Fruit fly (Drosophila melanogaster) whole organism, adult: Measurements from ENCODE around the gene CG14043.
A peak's percentile ranks its signal among the peaks of the same experiment; 100 is the strongest.

Experiments
- CG12768 ChIP-seq: fragments of 200-800 bp; sonication (Bioruptor generic); optimal IDR thresholded peaks from 2 replicates; lab custom pipeline; 2017; ENCODE audit warnings: missing biosample characterization, missing genetic modification characterization, mild to moderate bottlenecking, moderate library complexity, missing genetic modification reagents
- CG14711 ChIP-seq: fragments of 200-800 bp; sonication (Bioruptor generic); optimal IDR thresholded peaks from 2 replicates; lab custom pipeline; 2018; ENCODE audit warnings: missing biosample characterization, mild to moderate bottlenecking, missing genetic modification characterization, moderate library complexity
- pad ChIP-seq: fragments of 200-800 bp; sonication (Bioruptor generic); optimal IDR thresholded peaks from 3 replicates; lab custom pipeline; 2017; ENCODE audit warnings: missing biosample characterization, missing genetic modification characterization, mild to moderate bottlenecking, moderate library complexity, missing genetic modification reagents

DNA sequence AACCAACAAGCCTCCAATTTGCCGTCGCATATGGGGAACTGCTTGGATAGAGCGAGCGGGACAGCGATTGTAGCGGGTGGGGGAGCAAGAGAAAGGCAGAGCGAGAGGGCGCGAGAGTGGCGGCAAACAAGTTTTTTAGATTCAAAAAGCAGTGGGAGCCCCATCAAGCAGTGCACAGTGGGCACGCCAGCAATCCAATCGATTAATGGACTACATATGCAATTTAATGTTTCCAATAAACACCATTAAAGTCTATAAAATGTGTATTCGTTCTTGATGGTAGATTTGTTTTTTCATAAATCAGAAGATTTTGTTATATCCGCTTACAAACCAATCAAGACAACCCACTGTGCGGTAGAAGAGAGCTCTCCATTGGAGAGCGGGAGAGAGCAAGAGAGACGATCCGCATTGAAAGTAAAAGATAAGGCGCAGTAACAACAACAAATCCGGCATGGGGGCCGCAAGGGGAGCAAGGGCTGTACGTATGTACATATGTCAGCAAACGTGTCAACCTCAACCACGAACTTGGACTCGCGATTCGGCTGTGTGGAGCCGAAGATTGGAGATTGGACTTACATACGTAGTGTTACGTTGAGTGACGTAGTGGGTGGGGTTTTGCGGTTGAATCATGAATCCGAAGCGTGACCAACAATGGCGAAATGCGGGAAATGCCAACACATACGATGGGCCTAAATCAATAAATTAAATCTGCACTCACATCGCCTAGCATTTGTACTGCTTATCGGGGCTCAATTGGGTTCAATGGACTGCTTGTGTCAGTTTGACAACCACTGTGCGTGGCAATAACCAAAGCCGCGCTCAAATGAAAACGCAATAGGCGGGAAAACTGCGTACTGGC is 26.1 kb downstream of the CG14043 start:
- TF ChIP-seq pad (GFP tag; lab: Kevin White, UChicago): peak; percentile 95
- peak; percentile 91 for TF ChIP-seq CG14711 (tag; lab: Kevin White, UChicago)
- TF ChIP-seq CG12768 (GFP tag; lab: Kevin White, UChicago): peak; percentile 93
